Fruit fly (Drosophila melanogaster): ENCODE results near the gene Nepl8.

Gene Nepl8

dm6 chr2L:16486001-16486793, 1.8 kb upstream of the Nepl8 start (continued):
- TF ChIP-seq CG32264 (GFP tag; optimal IDR thresholded peaks at IDR 0.05): peak; percentile 56
- peak; percentile 50 for TF ChIP-seq Sp1 (GFP tag; optimal IDR thresholded peaks at IDR 0.05)
- peak; percentile 98 for TF ChIP-seq Hr83 (GFP tag; optimal IDR thresholded peaks at IDR 0.05; ENCODE audit: poor library complexity, severe bottlenecking)
- TF ChIP-seq foxo (GFP tag; optimal IDR thresholded peaks at IDR 0.05): peak in 1 of 2 experiments; percentile 54

dm6 chr2L:16491123-16491751, 3.3 kb downstream of the Nepl8 start, which contains the start of gene Tpr2:
Gene Tpr2, plus strand, starts transcription at chr2L:16491540.
- TF ChIP-seq sage (GFP tag; optimal IDR thresholded peaks at IDR 0.05) (no peak), h (GFP tag; optimal IDR thresholded peaks at IDR 0.05) (peak; percentile 84), Mio (GFP tag; optimal IDR thresholded peaks at IDR 0.05) (no peak), CG32264 (GFP tag; optimal IDR thresholded peaks at IDR 0.05) (no peak), Myc (optimal IDR thresholded peaks at IDR 0.05) (no peak), br (GFP tag; optimal IDR thresholded peaks at IDR 0.05) (peak; percentile 54), usp (GFP tag; optimal IDR thresholded peaks at IDR 0.05) (no peak), lola (GFP tag; optimal IDR thresholded peaks at IDR 0.05) (no peak), Dif (GFP tag; optimal IDR thresholded peaks at IDR 0.05; ENCODE audit: partially characterized antibody) (no peak), tai (GFP tag; optimal IDR thresholded peaks at IDR 0.05) (peak; percentile 36), jim (GFP tag; optimal IDR thresholded peaks at IDR 0.05) (no peak), CrebA (GFP tag; optimal IDR thresholded peaks at IDR 0.05; ENCODE audit: borderline replicate concordance) (no peak), sv (GFP tag; optimal IDR thresholded peaks at IDR 0.05) (peak; percentile 68), Jra (GFP tag; optimal IDR thresholded peaks at IDR 0.05) (peak; percentile 40), Hr78 (GFP tag; optimal IDR thresholded peaks at IDR 0.05) (no peak), Sp1 (GFP tag; optimal IDR thresholded peaks at IDR 0.05) (peak; percentile 48), woc (GFP tag; optimal IDR thresholded peaks at IDR 0.05) (peak; percentile 46), Rel (GFP tag; optimal IDR thresholded peaks at IDR 0.05) (no peak), Rel (tag; optimal IDR thresholded peaks at IDR 0.05) (peak; percentile 95), pan (optimal IDR thresholded peaks at IDR 0.05) (peak; percentile 33), ey (GFP tag; optimal IDR thresholded peaks at IDR 0.05) (peak; percentile 48), fru (GFP tag; optimal IDR thresholded peaks at IDR 0.05) (peak; percentile 47), brk (GFP tag; optimal IDR thresholded peaks at IDR 0.05) (peak; percentile 43), OdsH (GFP tag; optimal IDR thresholded peaks at IDR 0.05) (peak; percentile 44), Hnf4 (GFP tag; optimal IDR thresholded peaks at IDR 0.05) (peak; percentile 61), dsf (GFP tag; optimal IDR thresholded peaks at IDR 0.05; ENCODE audit: borderline replicate concordance) (no peak), CG9705 (GFP tag; optimal IDR thresholded peaks at IDR 0.05) (no peak), psq (GFP tag; optimal IDR thresholded peaks at IDR 0.05) (no peak), Abd-B (GFP tag; optimal IDR thresholded peaks at IDR 0.05) (no peak), rgr (GFP tag; optimal IDR thresholded peaks at IDR 0.05) (peak; percentile 57), HLH106 (tag; optimal IDR thresholded peaks at IDR 0.05) (peak; percentile 41)

DNA sequence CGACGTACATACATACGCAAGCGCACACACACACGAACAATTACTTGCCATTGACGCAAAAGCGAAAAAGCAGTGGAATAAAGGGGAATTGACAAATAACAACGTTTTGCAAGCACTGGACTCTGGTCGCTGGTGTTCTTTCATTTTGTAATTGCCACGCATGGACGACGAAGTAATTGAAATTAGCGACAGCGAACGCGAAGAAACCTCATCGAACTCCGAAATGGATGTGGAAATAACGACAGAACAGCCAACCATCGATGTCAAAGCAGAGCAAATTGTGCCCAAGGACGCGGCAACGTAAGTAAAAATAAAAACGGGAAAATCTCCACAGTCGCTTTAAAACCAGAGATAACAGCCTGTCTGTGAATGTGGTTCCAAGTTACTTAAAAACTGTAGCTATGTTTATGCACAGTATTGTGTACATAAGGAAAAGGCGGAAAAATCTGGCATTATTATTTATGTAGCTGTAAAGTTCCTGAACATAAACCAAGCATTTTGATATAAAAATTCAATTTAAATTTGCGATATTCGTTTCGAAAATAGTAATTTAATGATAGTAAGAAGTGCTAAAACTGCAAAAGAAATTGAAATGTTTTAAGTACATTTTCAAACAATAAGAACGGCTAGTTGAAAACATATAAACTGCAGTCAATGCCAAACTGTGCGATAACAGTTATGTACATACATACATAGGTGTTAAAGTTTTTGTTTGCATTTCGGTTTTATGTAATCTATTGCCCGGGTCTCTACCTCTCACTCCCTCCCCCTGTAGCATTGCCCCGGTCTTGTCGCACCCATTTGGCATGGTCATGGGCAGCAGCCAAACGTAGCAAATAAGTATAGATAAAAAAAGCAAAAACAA, 4.0 kb downstream of the Nepl8 start:
- no peak for TF ChIP-seq CrebA (GFP tag; optimal IDR thresholded peaks at IDR 0.05; ENCODE audit: borderline replicate concordance)
- no peak for TF ChIP-seq woc (GFP tag; optimal IDR thresholded peaks at IDR 0.05)
- TF ChIP-seq Vsx2 (GFP tag; optimal IDR thresholded peaks at IDR 0.05; ENCODE audit: partially characterized antibody): no peak
- peak; percentile 54 for TF ChIP-seq Myc (optimal IDR thresholded peaks at IDR 0.05)
